Worm (Caenorhabditis elegans) whole organism, L2 larva: Measurements from ENCODE around the gene irld-64.

Experiments
- C34F6.9 ChIP-seq: fragments of 150-350 bp; optimal IDR thresholded peaks from 2 replicates; lab custom pipeline; 2014; ENCODE audit warnings: missing biosample characterization, missing genetic modification characterization
- R02D3.7 ChIP-seq: fragments of 150-350 bp; optimal IDR thresholded peaks from 2 replicates; lab custom pipeline; 2014; ENCODE audit warnings: missing biosample characterization, missing genetic modification characterization
- Y55F3AM.14 ChIP-seq: fragments of 200-800 bp; sonication (Bioruptor generic); optimal IDR thresholded peaks from 2 replicates; lab custom pipeline; 2018; ENCODE audit warnings: mild to moderate bottlenecking, missing genetic modification characterization, missing compliant biosample characterization
- ZK546.5 ChIP-seq: sonication (generic microtip); optimal IDR thresholded peaks from 2 replicates; lab custom pipeline; 2017; ENCODE audit warnings: missing biosample characterization, missing genetic modification characterization
- aly-2 ChIP-seq: fragments of 150-350 bp; optimal IDR thresholded peaks from 2 replicates; lab custom pipeline; 2014; ENCODE audit warnings: missing biosample characterization, missing genetic modification characterization
- blmp-1 ChIP-seq: sonication (generic microtip); optimal IDR thresholded peaks from 2 replicates; lab custom pipeline; 2017; ENCODE audit warnings: missing genetic modification characterization, mild to moderate bottlenecking, missing compliant biosample characterization, antibody characterized with exemption, moderate library complexity; ENCODE audit not compliant: insufficient read depth
- ceh-16 ChIP-seq: fragments of 150-350 bp; optimal IDR thresholded peaks from 2 replicates; lab custom pipeline; 2014; ENCODE audit warnings: missing biosample characterization, missing genetic modification characterization
- ceh-82 ChIP-seq: fragments of 150-350 bp; optimal IDR thresholded peaks from 2 replicates; lab custom pipeline; 2014; ENCODE audit warnings: missing biosample characterization, missing genetic modification characterization
- crh-2 ChIP-seq: sonication (generic microtip); optimal IDR thresholded peaks from 2 replicates; lab custom pipeline; 2017; ENCODE audit warnings: missing biosample characterization, missing genetic modification characterization
- dmd-4 ChIP-seq: sonication (generic microtip); optimal IDR thresholded peaks from 2 replicates; lab custom pipeline; 2017; ENCODE audit warnings: missing biosample characterization, missing genetic modification characterization
- elt-1 ChIP-seq: fragments of 150-350 bp; optimal IDR thresholded peaks from 2 replicates; lab custom pipeline; 2014; ENCODE audit warnings: missing biosample characterization, missing genetic modification characterization
- fos-1 ChIP-seq: fragments of 150-350 bp; optimal IDR thresholded peaks from 2 replicates; lab custom pipeline; 2014; ENCODE audit warnings: missing biosample characterization, missing genetic modification characterization
- gmeb-1 ChIP-seq: fragments of 150-350 bp; optimal IDR thresholded peaks from 2 replicates; lab custom pipeline; 2014; ENCODE audit warnings: missing biosample characterization, missing genetic modification characterization
- lin-11 ChIP-seq: fragments of 150-350 bp; sonication (generic microtip); optimal IDR thresholded peaks from 2 replicates; lab custom pipeline; 2014; ENCODE audit warnings: missing biosample characterization, missing genetic modification characterization, inconsistent platforms, mixed read lengths
- lin-13 ChIP-seq: fragments of 150-350 bp; optimal IDR thresholded peaks from 2 replicates; lab custom pipeline; 2014; ENCODE audit warnings: missing biosample characterization, missing genetic modification reagents, missing genetic modification characterization
- lin-39 ChIP-seq: fragments of 150-350 bp; optimal IDR thresholded peaks from 2 replicates; lab custom pipeline; 2014; ENCODE audit warnings: missing biosample characterization, missing genetic modification reagents, missing genetic modification characterization
- mbf-1 ChIP-seq: sonication (generic microtip); optimal IDR thresholded peaks from 2 replicates; lab custom pipeline; 2017; ENCODE audit warnings: missing biosample characterization, missing genetic modification characterization
- nhr-10 ChIP-seq: sonication (generic microtip); optimal IDR thresholded peaks from 2 replicates; lab custom pipeline; 2017; ENCODE audit warnings: missing biosample characterization, missing genetic modification characterization
- nhr-21 ChIP-seq: fragments of 150-350 bp; optimal IDR thresholded peaks from 2 replicates; lab custom pipeline; 2014; ENCODE audit warnings: missing biosample characterization, missing genetic modification characterization
- nhr-237 ChIP-seq: fragments of 150-350 bp; optimal IDR thresholded peaks from 2 replicates; lab custom pipeline; 2014; ENCODE audit warnings: missing biosample characterization, missing genetic modification characterization
- nhr-6 ChIP-seq: fragments of 150-350 bp; optimal IDR thresholded peaks from 2 replicates; lab custom pipeline; 2014; ENCODE audit warnings: missing biosample characterization, missing genetic modification characterization
- nhr-77 ChIP-seq: fragments of 150-350 bp; optimal IDR thresholded peaks from 2 replicates; lab custom pipeline; 2014; ENCODE audit warnings: missing biosample characterization, missing genetic modification characterization
- sem-4 ChIP-seq: fragments of 150-350 bp; optimal IDR thresholded peaks from 2 replicates; lab custom pipeline; 2014; ENCODE audit warnings: missing biosample characterization, missing genetic modification reagents, missing genetic modification characterization
- sma-9 ChIP-seq, 2 experiments: fragments of 150-350 bp in 1 of 2; sonication (generic microtip) in 1 of 2; optimal IDR thresholded peaks; 2 replicates each; lab custom pipeline; 2014 to 2016; ENCODE audit warnings: missing genetic modification characterization in 2 of 2, mild to moderate bottlenecking in 1 of 2, missing biosample characterization in 1 of 2, missing compliant biosample characterization in 1 of 2, missing genetic modification reagents in 1 of 2, moderate library complexity in 1 of 2
- snpc-4 ChIP-seq: fragments of 150-350 bp; optimal IDR thresholded peaks from 2 replicates; lab custom pipeline; 2014; ENCODE audit warnings: missing biosample characterization, missing genetic modification characterization
- unc-55 ChIP-seq: fragments of 150-350 bp; sonication (generic microtip); optimal IDR thresholded peaks from 3 replicates; lab custom pipeline; 2014; ENCODE audit warnings: missing biosample characterization, missing genetic modification reagents, missing genetic modification characterization
- ztf-1 ChIP-seq: fragments of 200-800 bp; sonication (Bioruptor generic); conservative IDR thresholded peaks from 2 replicates; pipeline ENCODE4 v1.3.6; 2022; ENCODE audit warnings: missing genetic modification characterization, missing compliant biosample characterization
- ztf-11 ChIP-seq: sonication (generic microtip); optimal IDR thresholded peaks from 2 replicates; lab custom pipeline; 2017; ENCODE audit warnings: missing biosample characterization, missing genetic modification characterization

Gene irld-64

DNA sequence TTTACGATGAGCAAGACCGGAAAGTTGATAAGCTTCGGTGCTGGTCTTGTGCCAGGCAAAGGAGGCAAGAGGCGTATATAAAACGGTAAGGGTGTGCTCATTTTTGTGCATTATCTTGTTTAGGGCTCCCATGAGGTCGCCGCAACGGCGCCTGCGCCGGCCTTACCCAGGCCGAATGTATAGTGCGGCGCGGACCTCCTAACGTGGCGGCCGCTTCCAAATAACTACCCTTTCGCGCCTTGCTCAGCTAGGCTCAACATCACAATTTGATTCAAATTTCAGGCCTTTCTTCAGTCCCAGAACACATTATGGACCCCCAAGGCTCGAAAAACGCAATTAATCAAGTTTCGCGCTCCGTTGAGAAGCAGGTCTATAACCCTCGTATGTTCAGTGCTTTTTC, 2.9 kb downstream of the irld-64 start, which contains the start of the genes ZK355.3 and ZK355.8:
Gene ZK355.3 (minus strand): TSS at position 101 of the 400 bp plus-strand sequence.
Gene ZK355.8 (plus strand): TSS at position 272 of the 400 bp plus-strand sequence.
- TF ChIP-seq lin-39 (tag; lab: Kevin White, UChicago), result no peak
- no peak for TF ChIP-seq sem-4 (tag; lab: Kevin White, UChicago)
- no peak for TF ChIP-seq Y55F3AM.14 (GFP tag; lab: Kevin White, UChicago)
- TF ChIP-seq ZK546.5, result no peak
- no peak for TF ChIP-seq ceh-16 (tag; lab: Kevin White, UChicago)

DNA sequence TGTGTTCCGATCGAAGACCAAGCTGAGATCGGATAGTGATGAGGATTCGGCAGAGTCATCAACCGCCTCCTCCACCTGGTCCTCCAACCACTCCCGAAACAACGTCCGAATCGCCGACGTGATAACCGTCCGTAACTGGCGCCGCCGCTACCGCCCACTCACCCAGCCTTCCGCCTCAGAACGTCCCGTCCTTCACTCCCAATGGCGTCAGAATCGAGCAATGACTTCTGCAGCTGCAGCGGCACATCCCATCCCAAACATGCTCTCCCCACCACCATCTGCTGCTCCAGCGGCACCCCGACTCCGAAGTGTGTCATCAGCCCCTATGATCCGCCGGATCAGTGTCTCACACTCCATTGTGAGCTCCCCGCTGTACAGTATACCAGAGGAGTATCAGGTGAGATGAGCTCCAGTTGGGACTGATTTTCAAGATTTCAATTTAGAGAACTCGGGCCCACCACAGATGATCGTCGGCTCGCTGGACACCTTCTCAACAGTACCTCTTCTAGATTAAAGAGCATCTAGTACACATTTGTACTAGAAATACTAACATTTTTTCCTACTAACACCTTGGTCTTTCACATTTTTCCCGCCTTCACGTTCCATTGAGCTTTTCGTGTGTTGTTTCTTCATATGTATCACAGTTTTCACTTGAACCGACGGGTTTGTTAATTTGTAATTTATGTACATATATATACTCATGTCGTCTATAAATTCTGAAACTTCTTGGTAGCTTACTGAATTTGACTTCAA, 4.4 kb downstream of the irld-64 start:
- no peak for TF ChIP-seq ztf-11
- no peak for TF ChIP-seq nhr-10
- TF ChIP-seq lin-11 (tag; lab: Kevin White, UChicago), result no peak
- TF ChIP-seq nhr-77 (tag; lab: Kevin White, UChicago), result no peak
- TF ChIP-seq nhr-237 (tag; lab: Kevin White, UChicago), result no peak
- TF ChIP-seq, all 48 proteins: peak for 0

DNA sequence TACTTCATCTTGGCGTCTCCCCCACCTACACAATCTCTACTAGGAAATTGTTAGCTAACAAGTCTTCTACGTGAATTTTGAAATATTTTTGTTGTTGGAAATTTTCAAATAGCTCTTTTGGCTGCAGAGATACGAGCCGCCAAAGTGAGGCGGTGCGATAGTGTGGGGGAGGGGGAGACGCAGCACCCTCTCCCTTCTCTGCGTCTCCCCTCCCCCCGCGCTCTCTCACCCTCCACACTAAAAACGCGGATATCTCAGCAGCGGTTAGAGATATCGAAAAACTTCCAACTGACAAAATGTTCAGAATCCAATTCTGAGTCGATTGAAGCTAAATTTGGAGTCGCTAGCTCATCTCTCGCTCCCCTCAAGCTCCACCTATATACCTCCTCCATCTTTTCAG, 5.4 kb downstream of the irld-64 start:
- TF ChIP-seq mbf-1 (tag; lab: Kevin White, UChicago), result no peak
- TF ChIP-seq ztf-1 (GFP tag; lab: Robert Waterston, UW), result no peak
- TF ChIP-seq nhr-21 (tag; lab: Kevin White, UChicago), result no peak
- TF ChIP-seq lin-13, result no peak
- TF ChIP-seq nhr-6, result no peak
- TF ChIP-seq snpc-4 (tag; lab: Kevin White, UChicago), result no peak
- TF ChIP-seq ZK546.5, result no peak
- no peak for TF ChIP-seq Y55F3AM.14 (GFP tag; lab: Kevin White, UChicago)
- no peak for TF ChIP-seq sem-4 (tag; lab: Kevin White, UChicago)
- no peak for TF ChIP-seq blmp-1 (tag; lab: Kevin White, UChicago)
- TF ChIP-seq crh-2 (tag; lab: Kevin White, UChicago), result no peak
- TF ChIP-seq ceh-82, result no peak
- no peak for TF ChIP-seq elt-1 (tag; lab: Kevin White, UChicago)
- no peak for TF ChIP-seq unc-55 (GFP tag; lab: Kevin White, UChicago)

DNA sequence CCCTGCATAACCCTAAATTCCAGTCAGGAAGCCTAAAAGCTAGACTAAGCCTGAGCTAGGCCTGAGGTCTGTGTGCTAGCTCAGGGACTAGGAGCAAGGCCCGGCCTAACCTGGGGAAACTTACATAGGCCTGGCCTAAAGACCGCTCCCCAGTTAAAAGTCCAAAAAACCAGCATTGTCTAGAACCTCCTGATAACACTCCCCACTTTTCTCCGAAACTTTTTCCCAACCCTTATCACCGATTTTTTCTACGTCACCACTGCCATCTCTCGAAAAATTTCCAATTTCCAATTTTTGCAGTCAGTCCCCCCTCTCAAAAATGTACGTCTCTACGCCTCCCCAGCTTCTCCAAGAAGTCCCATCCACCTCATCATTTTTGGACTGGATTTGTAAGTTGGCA, 6.8 kb downstream of the irld-64 start, which contains the start of gene ZK355.2:
Gene ZK355.2 (plus strand): TSS at position 301 of the 400 bp plus-strand sequence.
- peak; percentile 5 for TF ChIP-seq fos-1 (tag; lab: Kevin White, UChicago)
- TF ChIP-seq lin-13, result no peak
- TF ChIP-seq, all 48 proteins: peak for 1

DNA sequence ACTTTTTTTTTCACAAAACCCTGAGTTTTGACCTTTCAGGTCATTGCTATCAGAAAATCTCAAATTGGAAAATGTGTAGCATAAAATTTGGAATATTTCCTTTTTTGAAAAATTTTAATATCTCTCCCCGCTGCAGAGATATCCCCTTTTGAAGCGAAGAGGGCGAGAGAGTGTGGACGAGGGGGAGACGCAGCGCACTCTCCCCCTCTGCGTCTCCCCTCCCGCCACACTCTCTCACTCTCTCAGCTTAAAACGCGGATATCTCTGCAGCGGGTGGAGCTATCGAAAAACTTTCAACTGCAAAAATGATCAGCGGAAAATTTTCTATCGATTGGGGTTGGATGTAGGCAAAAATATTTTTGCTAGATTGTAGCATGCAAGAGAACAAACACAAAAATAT, 7.6 kb downstream of the irld-64 start:
- TF ChIP-seq nhr-77 (tag; lab: Kevin White, UChicago), result no peak
- TF ChIP-seq sma-9 (GFP tag; optimal IDR thresholded peaks at IDR 0.05; lab: Kevin White, UChicago), result no peak
- TF ChIP-seq sma-9 (tag; optimal IDR thresholded peaks at IDR 0.05; lab: Kevin White, UChicago), result no peak
- no peak for TF ChIP-seq R02D3.7 (tag; lab: Kevin White, UChicago)
- no peak for TF ChIP-seq C34F6.9 (tag; lab: Kevin White, UChicago)
- no peak for TF ChIP-seq dmd-4 (tag; lab: Kevin White, UChicago)
- no peak for TF ChIP-seq aly-2 (tag; lab: Kevin White, UChicago)
- TF ChIP-seq gmeb-1, result no peak
- no peak for TF ChIP-seq ztf-1 (GFP tag; lab: Robert Waterston, UW)

DNA sequence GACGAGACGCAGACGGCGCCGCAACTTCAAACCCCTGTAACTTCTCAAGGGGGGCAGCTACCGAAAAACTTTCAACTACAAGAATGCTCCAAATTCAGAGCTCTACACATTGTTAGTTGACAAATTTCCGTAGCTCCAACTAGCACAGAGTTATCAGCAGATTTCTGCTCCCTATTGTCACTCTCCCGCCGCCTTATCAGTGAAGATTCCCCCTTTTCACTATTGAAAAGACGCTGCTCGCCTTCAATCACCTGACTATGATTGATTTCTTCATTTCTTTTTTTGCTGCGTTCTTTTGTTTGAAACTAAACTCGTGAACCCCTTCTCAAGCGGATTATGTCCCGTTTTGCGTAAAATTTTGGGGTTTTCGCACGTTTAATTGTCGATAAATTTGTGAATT, 8.0 kb downstream of the irld-64 start:
- TF ChIP-seq unc-55 (GFP tag; lab: Kevin White, UChicago) (no peak), ztf-1 (GFP tag; lab: Robert Waterston, UW) (no peak), fos-1 (tag; lab: Kevin White, UChicago) (peak; percentile 41), lin-39 (tag; lab: Kevin White, UChicago) (no peak), ztf-11 (no peak), crh-2 (tag; lab: Kevin White, UChicago) (peak; percentile 42), sma-9 (GFP tag; optimal IDR thresholded peaks at IDR 0.05; lab: Kevin White, UChicago) (no peak), sma-9 (tag; optimal IDR thresholded peaks at IDR 0.05; lab: Kevin White, UChicago) (no peak), nhr-237 (tag; lab: Kevin White, UChicago) (no peak)
